Worm (Caenorhabditis elegans): ENCODE data around the gene hil-7.

DNA sequence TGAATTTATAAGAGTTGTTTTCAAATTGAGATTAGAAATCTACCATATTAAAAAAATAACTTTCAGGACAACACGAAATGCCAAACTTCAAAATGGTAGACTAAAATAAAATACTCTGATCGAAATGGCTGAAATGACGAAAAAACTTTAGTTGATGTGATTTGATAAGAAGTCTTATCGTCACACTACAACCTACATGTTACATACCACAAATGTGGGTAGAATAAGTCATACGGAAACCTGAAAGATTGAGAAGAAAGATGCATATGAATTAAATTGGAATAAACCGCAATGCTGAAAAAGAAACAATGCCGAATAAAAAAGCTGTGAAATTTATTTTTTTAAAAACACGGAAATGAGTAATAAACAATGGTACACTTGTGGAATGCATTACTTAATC, 39.1 kb upstream of the hil-7 start:
- no peak for TF ChIP-seq T22C8.4 (GFP tag; IDR thresholded peaks at IDR 0.05)
- no peak for TF ChIP-seq ztf-29 (GFP tag; IDR thresholded peaks at IDR 0.05)
- no peak for TF ChIP-seq klf-2 (GFP tag; conservative IDR thresholded peaks at IDR 0.05)
- TF ChIP-seq cog-1 (tag; optimal IDR thresholded peaks at IDR 0.05): no peak
- TF ChIP-seq ztf-23 (GFP tag; IDR thresholded peaks at IDR 0.05): no peak

Measured in whole organism, midembryonic.